Worm (Caenorhabditis elegans): ENCODE data around the gene F41E7.7.

- TF ChIP-seq lin-15B (tag; optimal IDR thresholded peaks at IDR 0.05) (no peak), elt-3 (tag; optimal IDR thresholded peaks at IDR 0.05) (no peak), nhr-25 (tag; optimal IDR thresholded peaks at IDR 0.05) (no peak), ztf-11 (tag; optimal IDR thresholded peaks at IDR 0.05) (no peak), nhr-76 (tag; optimal IDR thresholded peaks at IDR 0.05) (no peak), sea-2 (GFP tag; optimal IDR thresholded peaks at IDR 0.05) (no peak), pha-4 (tag; optimal IDR thresholded peaks at IDR 0.05) (no peak), egl-27 (tag; optimal IDR thresholded peaks at IDR 0.05) (no peak), lsy-12 (tag; optimal IDR thresholded peaks at IDR 0.05) (no peak), nhr-43 (tag; optimal IDR thresholded peaks at IDR 0.05; ENCODE audit: poor library complexity, severe bottlenecking) (no peak)
Measured at ce11 chrX:10327323-10328022, 19.9 kb downstream of the F41E7.7 start, which contains the start of gene acl-5.
